Worm (Caenorhabditis elegans): Measurements from ENCODE around the gene his-35.

his-35 gene

ce11 chrV:9546860-9547269 lies 1.8 kb upstream of the his-35 start, which contains the start of gene his-37 (continued):
- TF ChIP-seq cebp-1 (GFP tag; IDR thresholded peaks at IDR 0.05) = peak; percentile 78
- peak; percentile 96 for TF ChIP-seq cebp-1 (tag; optimal IDR thresholded peaks at IDR 0.05)
- no peak for TF ChIP-seq Y53F4B.3 (GFP tag; IDR thresholded peaks at IDR 0.05)
- TF ChIP-seq T07F8.4 (tag; optimal IDR thresholded peaks at IDR 0.05) = no peak
- no peak for TF ChIP-seq hlh-26 (GFP tag; conservative IDR thresholded peaks at IDR 0.05)
- peak; percentile 70 for TF ChIP-seq let-526 (GFP tag; IDR thresholded peaks at IDR 0.05)
- TF ChIP-seq lsy-27 (tag; optimal IDR thresholded peaks at IDR 0.05; ENCODE audit: borderline replicate concordance, insufficient read depth) = no peak
- TF ChIP-seq lin-26 (GFP tag; IDR thresholded peaks at IDR 0.05) = peak; percentile 69
- TF ChIP-seq ztf-26 (tag; optimal IDR thresholded peaks at IDR 0.05) = peak; percentile 98
- TF ChIP-seq xnd-1 (tag; optimal IDR thresholded peaks at IDR 0.05) = no peak
- TF ChIP-seq D2030.7 (GFP tag; IDR thresholded peaks at IDR 0.05) = 0 out of 2 replicates have a peak, but pooled peaks have one; percentile 13
- peak; percentile 70 for TF ChIP-seq ama-1 (optimal IDR thresholded peaks at IDR 0.05)
- TF ChIP-seq ama-1 (GFP tag; optimal IDR thresholded peaks at IDR 0.05) = no peak
- peak; percentile 96 for TF ChIP-seq C06A6.2 (GFP tag; conservative IDR thresholded peaks at IDR 0.05)
- TF ChIP-seq akir-1 (GFP tag; optimal IDR thresholded peaks at IDR 0.05) = peak; percentile 33
- TF ChIP-seq ztf-18 (tag; optimal IDR thresholded peaks at IDR 0.05) = peak; percentile 91
- TF ChIP-seq nfyb-1 (GFP tag; IDR thresholded peaks at IDR 0.05) = peak; percentile 97
- TF ChIP-seq mcd-1 (GFP tag; IDR thresholded peaks at IDR 0.05) = peak; percentile 93
- no peak for TF ChIP-seq ccch-3 (GFP tag; optimal IDR thresholded peaks at IDR 0.05)
- TF ChIP-seq F10E7.11 (tag; optimal IDR thresholded peaks at IDR 0.05) = no peak
- TF ChIP-seq Y79H2A.3 (GFP tag; conservative IDR thresholded peaks at IDR 0.05) = no peak
- peak; percentile 2 for TF ChIP-seq lsl-1 (GFP tag; optimal IDR thresholded peaks at IDR 0.05)
- TF ChIP-seq F52B5.7 (tag; optimal IDR thresholded peaks at IDR 0.05) = no peak
- peak; percentile 93 for TF ChIP-seq madf-3 (GFP tag; IDR thresholded peaks at IDR 0.05)
- peak; percentile 93 for TF ChIP-seq ztf-6 (GFP tag; IDR thresholded peaks at IDR 0.05)
- peak; percentile 94 for TF ChIP-seq chd-7 (tag; optimal IDR thresholded peaks at IDR 0.05)
- peak; percentile 94 for TF ChIP-seq ztf-22 (GFP tag; optimal IDR thresholded peaks at IDR 0.05)
- peak; percentile 96 for TF ChIP-seq egl-44 (GFP tag; IDR thresholded peaks at IDR 0.05)
- peak; percentile 99 for TF ChIP-seq ceh-27 (GFP tag; optimal IDR thresholded peaks at IDR 0.05)
- TF ChIP-seq ztf-3 (GFP tag; optimal IDR thresholded peaks at IDR 0.05) = peak; percentile 78
- no peak for TF ChIP-seq mxl-1 (tag; optimal IDR thresholded peaks at IDR 0.05)
- TF ChIP-seq hmg-20 (GFP tag; IDR thresholded peaks at IDR 0.05) = peak; percentile 71; the same call in 1 of the 2 replicates
- peak; percentile 95 for TF ChIP-seq F37B4.10 (GFP tag; IDR thresholded peaks at IDR 0.05)
- TF ChIP-seq F49E8.2 (tag; optimal IDR thresholded peaks at IDR 0.05; ENCODE audit: insufficient read depth) = no peak
- TF ChIP-seq tlf-1 (GFP tag; optimal IDR thresholded peaks at IDR 0.05) = peak; percentile 97
- TF ChIP-seq unc-130 (GFP tag; optimal IDR thresholded peaks at IDR 0.05) = no peak
- TF ChIP-seq fkh-3 (tag; optimal IDR thresholded peaks at IDR 0.05) = no peak
- peak; percentile 92 for TF ChIP-seq F22D6.2 (tag; optimal IDR thresholded peaks at IDR 0.05)
- peak; percentile 93 to 95 for TF ChIP-seq let-607 (tag; optimal IDR thresholded peaks at IDR 0.05)
- TF ChIP-seq attf-5 (GFP tag; optimal IDR thresholded peaks at IDR 0.05) = peak; percentile 98
- TF ChIP-seq snpc-4 (GFP tag; optimal IDR thresholded peaks at IDR 0.05) = peak; percentile 43
- peak; percentile 77 to 89 (median 84) for TF ChIP-seq snpc-4 (tag; optimal IDR thresholded peaks at IDR 0.05)
- TF ChIP-seq hmg-1.2 (GFP tag; IDR thresholded peaks at IDR 0.05) = peak; percentile 69
- no peak for TF ChIP-seq F57A8.1 (GFP tag; optimal IDR thresholded peaks at IDR 0.05)
- TF ChIP-seq snpc-1.3 (tag; optimal IDR thresholded peaks at IDR 0.05; ENCODE audit: insufficient read depth) = peak; percentile 26
- TF ChIP-seq F23B12.7 (tag; optimal IDR thresholded peaks at IDR 0.05; ENCODE audit: insufficient read depth) = peak; percentile 94
- no peak for TF ChIP-seq hsf-1 (GFP tag; IDR thresholded peaks at IDR 0.05)
- TF ChIP-seq sea-2 (GFP tag; IDR thresholded peaks at IDR 0.05) = 0 out of 2 replicates have a peak, but pooled peaks have one; percentile 55
- peak; percentile 76 for TF ChIP-seq ceh-100 (GFP tag; IDR thresholded peaks at IDR 0.05)

Measured in whole organism, young adult.